Fruit fly (Drosophila melanogaster) whole organism, embryonic: ENCODE measurements around the gene CG9886.
A peak's percentile ranks its signal among the peaks of the same experiment; 100 is the strongest.

Experiments
- Ada2b ChIP-seq: fragments of 200-800 bp; sonication (Bioruptor generic); IDR thresholded peaks from 2 replicates; pipeline ENCODE4 v1.3.6; 2022; ENCODE audit warnings: missing biosample characterization, missing genetic modification characterization
- BtbVII ChIP-seq: fragments of 200-800 bp; sonication (Bioruptor generic); optimal IDR thresholded peaks from 3 replicates; lab custom pipeline; 2017; ENCODE audit warnings: missing biosample characterization, mild to moderate bottlenecking, missing genetic modification characterization
- CG10654 ChIP-seq: fragments of 200-800 bp; sonication (Bioruptor generic); optimal IDR thresholded peaks from 2 replicates; lab custom pipeline; 2016; ENCODE audit warnings: missing biosample characterization, missing genetic modification characterization
- CG12299 ChIP-seq: fragments of 200-800 bp; sonication (Bioruptor generic); optimal IDR thresholded peaks from 2 replicates; lab custom pipeline; 2018; ENCODE audit warnings: missing biosample characterization, mild to moderate bottlenecking, missing genetic modification characterization
- CG12769 ChIP-seq: fragments of 200-800 bp; sonication (Bioruptor generic); optimal IDR thresholded peaks from 2 replicates; lab custom pipeline; 2019; ENCODE audit warnings: missing biosample characterization, mild to moderate bottlenecking, missing genetic modification characterization, moderate library complexity
- CG13624 ChIP-seq: fragments of 200-800 bp; sonication (Bioruptor generic); optimal IDR thresholded peaks from 2 replicates; lab custom pipeline; 2016; ENCODE audit warnings: missing biosample characterization, missing genetic modification characterization
- CG14050 ChIP-seq: fragments of 200-800 bp; sonication (Bioruptor generic); IDR thresholded peaks from 3 replicates; pipeline ENCODE4 v1.3.6; 2022; ENCODE audit warnings: missing biosample characterization, missing genetic modification characterization
- CG14441 ChIP-seq: fragments of 200-800 bp; sonication (Bioruptor generic); IDR thresholded peaks from 2 replicates; pipeline ENCODE4 v1.3.6; 2022; ENCODE audit warnings: missing biosample characterization, missing genetic modification characterization
- CG15479 ChIP-seq: fragments of 200-800 bp; sonication (Bioruptor generic); optimal IDR thresholded peaks from 3 replicates; lab custom pipeline; 2019; ENCODE audit warnings: missing biosample characterization, mild to moderate bottlenecking, missing genetic modification characterization, moderate library complexity
- CG1603 ChIP-seq: fragments of 200-800 bp; sonication (Bioruptor generic); optimal IDR thresholded peaks from 2 replicates; lab custom pipeline; 2019; ENCODE audit warnings: missing biosample characterization, mild to moderate bottlenecking, missing genetic modification characterization, moderate library complexity
- CG2875 ChIP-seq: fragments of 200-800 bp; sonication (Bioruptor generic); optimal IDR thresholded peaks from 2 replicates; lab custom pipeline; 2017; ENCODE audit warnings: missing biosample characterization, mild to moderate bottlenecking, missing genetic modification characterization, missing genetic modification reagents
- CG31388 ChIP-seq: fragments of 200-800 bp; sonication (Bioruptor generic); optimal IDR thresholded peaks from 2 replicates; lab custom pipeline; 2016; ENCODE audit warnings: missing biosample characterization, missing genetic modification characterization
- CG5245 ChIP-seq: fragments of 200-800 bp; sonication (Bioruptor generic); optimal IDR thresholded peaks from 3 replicates; lab custom pipeline; 2016; ENCODE audit warnings: missing biosample characterization, missing genetic modification characterization
- CG5953 ChIP-seq: fragments of 200-800 bp; sonication (Bioruptor generic); IDR thresholded peaks from 2 replicates; pipeline ENCODE4 v1.3.6; 2022; ENCODE audit warnings: missing biosample characterization, missing genetic modification characterization
- CG7556 ChIP-seq: fragments of 200-800 bp; sonication (Bioruptor generic); optimal IDR thresholded peaks from 2 replicates; lab custom pipeline; 2017; ENCODE audit warnings: missing biosample characterization, mild to moderate bottlenecking, missing genetic modification characterization
- CG8765 ChIP-seq: fragments of 200-800 bp; sonication (Bioruptor generic); IDR thresholded peaks from 2 replicates; pipeline ENCODE4 v1.3.6; 2022; ENCODE audit warnings: missing biosample characterization, missing genetic modification characterization
- CTCF ChIP-seq: fragments of 200-800 bp; sonication (Bioruptor generic); optimal IDR thresholded peaks from 2 replicates; lab custom pipeline; 2017; ENCODE audit warnings: missing biosample characterization, mild to moderate bottlenecking, missing genetic modification characterization, moderate library complexity
- CkIIα-i1 ChIP-seq: fragments of 200-800 bp; sonication (Bioruptor generic); IDR thresholded peaks from 2 replicates; pipeline ENCODE4 v1.3.6; 2022; ENCODE audit warnings: missing biosample characterization, missing genetic modification characterization
- D19A ChIP-seq: fragments of 200-800 bp; optimal IDR thresholded peaks from 3 replicates; lab custom pipeline; 2019; ENCODE audit warnings: missing biosample characterization, mild to moderate bottlenecking, missing genetic modification characterization, moderate library complexity
- Doc2 ChIP-seq: fragments of 200-800 bp; sonication (Bioruptor generic); IDR thresholded peaks from 2 replicates; pipeline ENCODE4 v1.3.6; 2022; ENCODE audit warnings: missing biosample characterization, missing genetic modification characterization
- Fer1 ChIP-seq: fragments of 200-800 bp; sonication (Bioruptor generic); optimal IDR thresholded peaks from 2 replicates; lab custom pipeline; 2017; ENCODE audit warnings: missing biosample characterization, mild to moderate bottlenecking, missing genetic modification characterization
- HLH54F ChIP-seq: fragments of 200-800 bp; sonication (Bioruptor generic); optimal IDR thresholded peaks from 3 replicates; lab custom pipeline; 2016; ENCODE audit warnings: missing biosample characterization, missing genetic modification characterization
- Scr ChIP-seq: fragments of 200-800 bp; sonication (Bioruptor generic); IDR thresholded peaks from 2 replicates; pipeline ENCODE4 v1.3.6; 2022; ENCODE audit warnings: missing biosample characterization, missing genetic modification characterization; ENCODE audit not compliant: partially characterized antibody
- Taf1 ChIP-seq: fragments of 200-800 bp; sonication (Bioruptor generic); IDR thresholded peaks from 2 replicates; pipeline ENCODE4 v1.3.6; 2022; ENCODE audit warnings: missing biosample characterization, missing genetic modification characterization
- al ChIP-seq: fragments of 200-800 bp; sonication (Bioruptor generic); IDR thresholded peaks from 2 replicates; pipeline ENCODE4 v1.3.6; 2022; ENCODE audit warnings: missing biosample characterization, missing genetic modification characterization
- aop ChIP-seq: fragments of 200-800 bp; sonication (Bioruptor generic); IDR thresholded peaks from 2 replicates; pipeline ENCODE4 v1.3.6; 2022; ENCODE audit warnings: missing biosample characterization, missing genetic modification characterization
- cad ChIP-seq: fragments of >200 bp; optimal IDR thresholded peaks from 2 replicates; lab custom pipeline; 2017; ENCODE audit warnings: missing biosample characterization, missing genetic modification characterization
- chif ChIP-seq, 2 experiments: fragments of 200-800 bp; sonication (Bioruptor generic); optimal IDR thresholded peaks; 3 replicates each; lab custom pipeline; 2016; ENCODE audit warnings: missing biosample characterization in 2 of 2, missing genetic modification characterization in 2 of 2
- dmrt11E ChIP-seq: fragments of 200-800 bp; sonication (Bioruptor generic); optimal IDR thresholded peaks from 3 replicates; lab custom pipeline; 2018; ENCODE audit warnings: missing biosample characterization, mild to moderate bottlenecking, missing genetic modification characterization, moderate library complexity
- dpn ChIP-seq, 2 experiments: fragments of 200-800 bp; sonication (Bioruptor generic); optimal IDR thresholded peaks; 3 replicates each; lab custom pipeline; 2016; ENCODE audit warnings: missing biosample characterization in 2 of 2, missing genetic modification characterization in 2 of 2
- eyg ChIP-seq: fragments of 200-800 bp; sonication (Bioruptor generic); optimal IDR thresholded peaks from 3 replicates; lab custom pipeline; 2016; ENCODE audit warnings: missing biosample characterization, missing genetic modification characterization
- gce ChIP-seq: fragments of 200-800 bp; sonication (Bioruptor generic); IDR thresholded peaks from 3 replicates; pipeline ENCODE4 v1.3.6; 2022; ENCODE audit warnings: missing biosample characterization, missing genetic modification characterization
- gcm2 ChIP-seq: fragments of 200-800 bp; sonication (Bioruptor generic); optimal IDR thresholded peaks from 2 replicates; lab custom pipeline; 2016; ENCODE audit warnings: missing biosample characterization, missing genetic modification characterization
- grn ChIP-seq: fragments of 200-800 bp; sonication (Bioruptor generic); optimal IDR thresholded peaks from 3 replicates; lab custom pipeline; 2017; ENCODE audit warnings: missing biosample characterization, missing genetic modification characterization
- hth ChIP-seq: fragments of >200 bp; optimal IDR thresholded peaks from 2 replicates; lab custom pipeline; 2017; ENCODE audit warnings: inconsistent platforms
- jing ChIP-seq: fragments of 200-800 bp; sonication (Bioruptor generic); optimal IDR thresholded peaks from 2 replicates; lab custom pipeline; 2018; ENCODE audit warnings: missing biosample characterization, mild to moderate bottlenecking, missing genetic modification characterization
- peb ChIP-seq: fragments of 200-800 bp; sonication (Bioruptor generic); IDR thresholded peaks from 2 replicates; pipeline ENCODE4 v1.3.6; 2022; ENCODE audit warnings: missing biosample characterization, missing genetic modification characterization
- pfk ChIP-seq: fragments of 200-800 bp; sonication (Bioruptor generic); optimal IDR thresholded peaks from 2 replicates; lab custom pipeline; 2018; ENCODE audit warnings: missing biosample characterization, mild to moderate bottlenecking, missing genetic modification characterization, moderate library complexity
- ro ChIP-seq: fragments of 200-800 bp; sonication (Bioruptor generic); IDR thresholded peaks from 2 replicates; pipeline ENCODE4 v1.3.6; 2022; ENCODE audit warnings: missing biosample characterization, missing genetic modification characterization
- scrt ChIP-seq: fragments of 200-800 bp; sonication (Bioruptor generic); optimal IDR thresholded peaks from 2 replicates; lab custom pipeline; 2018; ENCODE audit warnings: missing biosample characterization, mild to moderate bottlenecking, missing genetic modification characterization, moderate library complexity
- sd ChIP-seq: fragments of 200-800 bp; sonication (Bioruptor generic); optimal IDR thresholded peaks from 3 replicates; lab custom pipeline; 2018; ENCODE audit warnings: missing biosample characterization, mild to moderate bottlenecking, missing genetic modification characterization, moderate library complexity
- sens ChIP-seq: fragments of 200-800 bp; sonication (Bioruptor generic); peaks from one replicate; lab custom pipeline; 2016; ENCODE audit warnings: missing biosample characterization, missing genetic modification characterization
- seq ChIP-seq: fragments of 200-800 bp; sonication (Bioruptor generic); IDR thresholded peaks from 2 replicates; pipeline ENCODE4 v1.3.6; 2022; ENCODE audit warnings: missing biosample characterization, missing genetic modification characterization
- slp2 ChIP-seq: fragments of 200-800 bp; sonication (Bioruptor generic); optimal IDR thresholded peaks from 2 replicates; lab custom pipeline; 2016; ENCODE audit warnings: missing biosample characterization, missing genetic modification characterization
- stc ChIP-seq: fragments of 200-800 bp; sonication (Bioruptor generic); IDR thresholded peaks from 2 replicates; pipeline ENCODE4 v1.3.6; 2022; ENCODE audit warnings: missing biosample characterization, missing genetic modification characterization
- tio ChIP-seq: fragments of 200-800 bp; sonication (Bioruptor generic); optimal IDR thresholded peaks from 2 replicates; lab custom pipeline; 2017; ENCODE audit warnings: missing biosample characterization, missing genetic modification characterization, inconsistent platforms
- tll ChIP-seq, 2 experiments: fragments of 200-800 bp in 1 of 2; fragments of >200 bp in 1 of 2; sonication (Bioruptor generic) in 1 of 2; optimal IDR thresholded peaks; 2 replicates each; lab custom pipeline; 2017 to 2019; ENCODE audit warnings: missing biosample characterization in 2 of 2, missing genetic modification characterization in 2 of 2, mild to moderate bottlenecking in 1 of 2, moderate library complexity in 1 of 2
- unc-4 ChIP-seq: fragments of 200-800 bp; sonication (Bioruptor generic); IDR thresholded peaks from 2 replicates; pipeline ENCODE4 v1.3.6; 2022; ENCODE audit warnings: missing biosample characterization, missing genetic modification characterization; ENCODE audit not compliant: partially characterized antibody
- usp ChIP-seq: fragments of >200 bp; optimal IDR thresholded peaks from 2 replicates; lab custom pipeline; 2017; ENCODE audit warnings: missing biosample characterization, missing genetic modification characterization
- zen ChIP-seq: fragments of 200-800 bp; sonication (Bioruptor generic); optimal IDR thresholded peaks from 3 replicates; lab custom pipeline; 2018; ENCODE audit warnings: missing biosample characterization, mild to moderate bottlenecking, missing genetic modification characterization, moderate library complexity

Gene CG9886

dm6 chr2L:2456516-2457392 is 36.1 kb downstream of the CG9886 start:
- no peak for TF ChIP-seq unc-4 (GFP tag; lab: Robert Waterston, UW)
- peak; percentile 81 for TF ChIP-seq zen
- TF ChIP-seq CG5245 (GFP tag; lab: Kevin White, UChicago), result no peak
- TF ChIP-seq Scr (GFP tag; lab: Robert Waterston, UW), result no peak
- no peak for TF ChIP-seq CG14441 (GFP tag; lab: Robert Waterston, UW)
- TF ChIP-seq CG1603, result no peak
- no peak for TF ChIP-seq BtbVII
- no peak for TF ChIP-seq aop
- peak; percentile 6 for TF ChIP-seq sens
- no peak for TF ChIP-seq dmrt11E (tag; lab: Kevin White, UChicago)
- peak; percentile 84 for TF ChIP-seq cad (GFP tag; lab: Kevin White, UChicago)
- TF ChIP-seq dpn (GFP tag; optimal IDR thresholded peaks at IDR 0.05; lab: Kevin White, UChicago), result no peak
- peak; percentile 80 for TF ChIP-seq CG15479 (GFP tag; lab: Kevin White, UChicago)
- no peak for TF ChIP-seq gcm2 (GFP tag; lab: Kevin White, UChicago)
- no peak for TF ChIP-seq sd
- no peak for TF ChIP-seq CTCF (GFP tag; lab: Kevin White, UChicago)
- no peak for TF ChIP-seq CG10654 (GFP tag; lab: Kevin White, UChicago)
- no peak for TF ChIP-seq ro (GFP tag; lab: Robert Waterston, UW)
- TF ChIP-seq chif (GFP tag; optimal IDR thresholded peaks at IDR 0.05; lab: Kevin White, UChicago), result no peak
- TF ChIP-seq tio (GFP tag; lab: Kevin White, UChicago), result no peak
- TF ChIP-seq CG14050 (GFP tag; lab: Robert Waterston, UW), result no peak
- TF ChIP-seq hth (lab: Kevin White, UChicago), result no peak
- TF ChIP-seq tll (GFP tag; optimal IDR thresholded peaks at IDR 0.05; lab: Kevin White, UChicago), result peak in 1 of 2 experiments; percentile 99
- TF ChIP-seq Doc2, result no peak
- no peak for TF ChIP-seq grn (GFP tag; lab: Kevin White, UChicago)
- no peak for TF ChIP-seq seq (GFP tag; lab: Robert Waterston, UW)
- no peak for TF ChIP-seq eyg
- no peak for TF ChIP-seq CkIIα-i1
- no peak for TF ChIP-seq HLH54F (GFP tag; lab: Kevin White, UChicago)
- no peak for TF ChIP-seq CG13624 (GFP tag; lab: Kevin White, UChicago)
- TF ChIP-seq usp, result no peak
- TF ChIP-seq gce (GFP tag; lab: Robert Waterston, UW), result no peak
- no peak for TF ChIP-seq CG8765 (GFP tag; lab: Robert Waterston, UW)
- TF ChIP-seq, all 482 proteins: peak for 5

dm6 chr2L:2459238-2459637 is 38.6 kb downstream of the CG9886 start:
- no peak for TF ChIP-seq peb (GFP tag; lab: Robert Waterston, UW)
- no peak for TF ChIP-seq CG12299 (tag; lab: Kevin White, UChicago)
- TF ChIP-seq Taf1 (GFP tag; lab: Robert Waterston, UW), result no peak
- no peak for TF ChIP-seq slp2 (GFP tag; lab: Kevin White, UChicago)
- peak; percentile 19 for TF ChIP-seq zen
- TF ChIP-seq scrt (GFP tag; lab: Kevin White, UChicago), result no peak
- peak; percentile 50 for TF ChIP-seq sens
- no peak for TF ChIP-seq CG2875
- no peak for TF ChIP-seq al (GFP tag; lab: Robert Waterston, UW)
- no peak for TF ChIP-seq CG7556
- no peak for TF ChIP-seq CG31388 (GFP tag; lab: Kevin White, UChicago)
- peak; percentile 90 for TF ChIP-seq D19A (tag; lab: Kevin White, UChicago)
- TF ChIP-seq pfk (GFP tag; lab: Kevin White, UChicago), result no peak
- no peak for TF ChIP-seq CG12769 (tag; lab: Kevin White, UChicago)
- no peak for TF ChIP-seq jing (GFP tag; lab: Kevin White, UChicago)
- TF ChIP-seq CG5953 (GFP tag; lab: Robert Waterston, UW), result no peak
- no peak for TF ChIP-seq stc (GFP tag; lab: Robert Waterston, UW)
- TF ChIP-seq Ada2b (GFP tag; lab: Robert Waterston, UW), result no peak
- TF ChIP-seq Fer1 (GFP tag; lab: Kevin White, UChicago), result no peak
